Worm (Caenorhabditis elegans): Measurements from ENCODE around the gene C17E7.9.

DNA sequence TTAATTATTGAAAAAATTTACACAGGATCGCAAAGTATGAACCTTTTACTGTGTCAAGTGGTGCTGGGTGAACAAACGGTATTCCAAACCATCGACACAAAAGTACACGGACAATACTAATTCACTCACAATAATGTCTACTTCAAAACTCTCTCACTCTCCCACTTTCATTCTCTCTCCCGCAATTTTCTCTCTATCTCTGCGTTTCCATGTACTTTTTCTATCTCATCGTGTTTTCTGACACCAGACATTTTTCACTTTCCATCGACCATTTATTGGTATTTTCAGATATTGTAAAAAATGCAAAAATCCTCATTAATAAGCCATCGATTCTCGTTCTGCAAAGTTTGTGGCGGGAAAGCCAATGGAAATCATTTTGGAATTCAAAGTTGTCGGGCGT, 15.2 kb upstream of the C17E7.9 start, which contains the start of gene nhr-156:
- no peak for TF ChIP-seq T23F11.4 (GFP tag; optimal IDR thresholded peaks at IDR 0.05)
- TF ChIP-seq nhr-11 (tag; optimal IDR thresholded peaks at IDR 0.05): no peak
- TF ChIP-seq unc-86 (tag; optimal IDR thresholded peaks at IDR 0.05): no peak
- TF ChIP-seq nhr-232 (tag; optimal IDR thresholded peaks at IDR 0.05): no peak

Data from whole organism, late embryonic.